Worm (Caenorhabditis elegans) whole organism, L1 larva: ENCODE results near the gene srd-34.

ENCODE experiments used
- C04F5.9 ChIP-seq: sonication (generic microtip); optimal IDR thresholded peaks from 2 replicates; lab custom pipeline; 2016; ENCODE audit warnings: missing genetic modification characterization, missing compliant biosample characterization
- C34B4.2 ChIP-seq: sonication (generic microtip); optimal IDR thresholded peaks from 2 replicates; lab custom pipeline; 2017; ENCODE audit warnings: mild to moderate bottlenecking, missing genetic modification characterization, missing compliant biosample characterization
- F16B12.6 ChIP-seq: fragments of 150-350 bp; optimal IDR thresholded peaks from 2 replicates; lab custom pipeline; 2014; ENCODE audit warnings: missing biosample characterization, missing genetic modification characterization
- alr-1 ChIP-seq: fragments of 200-800 bp; sonication (Bioruptor generic); optimal IDR thresholded peaks from 2 replicates; lab custom pipeline; 2018; ENCODE audit warnings: borderline replicate concordance, mild to moderate bottlenecking, missing genetic modification characterization, missing compliant biosample characterization
- aly-2 ChIP-seq: fragments of 150-350 bp; optimal IDR thresholded peaks from 2 replicates; lab custom pipeline; 2014; ENCODE audit warnings: missing biosample characterization, missing genetic modification characterization
- ama-1 ChIP-seq: fragments of 150-350 bp; optimal IDR thresholded peaks from 2 replicates; lab custom pipeline; 2014
- blmp-1 ChIP-seq: fragments of 150-350 bp; optimal IDR thresholded peaks from 2 replicates; lab custom pipeline; 2014; ENCODE audit warnings: missing biosample characterization, missing genetic modification characterization
- ceh-63 ChIP-seq: fragments of 200-800 bp; sonication (Bioruptor generic); optimal IDR thresholded peaks from 2 replicates; lab custom pipeline; 2018; ENCODE audit warnings: mild to moderate bottlenecking, missing genetic modification characterization, missing compliant biosample characterization
- ceh-88 ChIP-seq: fragments of 200-800 bp; sonication (Bioruptor generic); IDR thresholded peaks from 2 replicates; pipeline ENCODE4 v1.3.6; 2022; ENCODE audit warnings: missing genetic modification characterization, missing compliant biosample characterization
- ces-1 ChIP-seq: fragments of 150-350 bp; optimal IDR thresholded peaks from 2 replicates; lab custom pipeline; 2014; ENCODE audit warnings: missing biosample characterization, missing genetic modification reagents, missing genetic modification characterization
- efl-3 ChIP-seq: fragments of 200-800 bp; sonication (Bioruptor generic); optimal IDR thresholded peaks from 2 replicates; lab custom pipeline; 2018; ENCODE audit warnings: mild to moderate bottlenecking, missing genetic modification characterization, missing compliant biosample characterization
- egl-27 ChIP-seq, 2 experiments: fragments of 150-350 bp in 1 of 2; sonication (generic microtip); optimal IDR thresholded peaks; 3 replicates each; lab custom pipeline; 2017 to 2018; ENCODE audit warnings: missing biosample characterization in 2 of 2, missing genetic modification characterization in 2 of 2, missing genetic modification reagents in 2 of 2
- elt-2 ChIP-seq: sonication (generic microtip); optimal IDR thresholded peaks from 2 replicates; lab custom pipeline; 2016; ENCODE audit warnings: missing genetic modification characterization, mild to moderate bottlenecking, inconsistent platforms, missing compliant biosample characterization, missing genetic modification reagents
- elt-3 ChIP-seq, 6 experiments: fragments of 150-350 bp in 1 of 6; sonication (generic microtip); optimal IDR thresholded peaks; 2 replicates each; lab custom pipeline; 2017 to 2018; ENCODE audit warnings: missing biosample characterization in 6 of 6, missing genetic modification characterization in 6 of 6, inconsistent platforms in 1 of 6
- fkh-10 ChIP-seq: sonication (generic microtip); optimal IDR thresholded peaks from 2 replicates; lab custom pipeline; 2017; ENCODE audit warnings: missing biosample characterization, missing genetic modification reagents, missing genetic modification characterization
- fkh-4 ChIP-seq: sonication (generic microtip); optimal IDR thresholded peaks from 2 replicates; lab custom pipeline; 2016; ENCODE audit warnings: missing compliant biosample characterization, missing genetic modification characterization, borderline replicate concordance
- fos-1 ChIP-seq: fragments of 150-350 bp; optimal IDR thresholded peaks from 2 replicates; lab custom pipeline; 2014; ENCODE audit warnings: missing biosample characterization, missing genetic modification characterization
- hlh-17 ChIP-seq: fragments of 200-800 bp; sonication (Bioruptor generic); optimal IDR thresholded peaks from 2 replicates; lab custom pipeline; 2018; ENCODE audit warnings: missing genetic modification characterization, mild to moderate bottlenecking, missing compliant biosample characterization, moderate library complexity, borderline replicate concordance
- hlh-4 ChIP-seq: sonication (generic microtip); optimal IDR thresholded peaks from 2 replicates; lab custom pipeline; 2016; ENCODE audit warnings: mild to moderate bottlenecking, missing genetic modification characterization, missing compliant biosample characterization
- isw-1 ChIP-seq: fragments of 200-800 bp; sonication (Bioruptor generic); IDR thresholded peaks from 2 replicates; pipeline ENCODE4 v1.3.6; 2022; ENCODE audit warnings: missing genetic modification characterization, missing compliant biosample characterization
- jun-1 ChIP-seq: fragments of 150-350 bp; optimal IDR thresholded peaks from 2 replicates; lab custom pipeline; 2014; ENCODE audit warnings: missing biosample characterization, missing genetic modification reagents, missing genetic modification characterization
- lin-13 ChIP-seq: fragments of 150-350 bp; optimal IDR thresholded peaks from 2 replicates; lab custom pipeline; 2014; ENCODE audit warnings: missing biosample characterization, missing genetic modification reagents, missing genetic modification characterization
- lin-15B ChIP-seq: fragments of 150-350 bp; sonication (generic microtip); optimal IDR thresholded peaks from 3 replicates; lab custom pipeline; 2014; ENCODE audit warnings: missing biosample characterization, missing genetic modification characterization
- lin-35 ChIP-seq, 2 experiments: fragments of 150-350 bp; optimal IDR thresholded peaks; 2 replicates each; lab custom pipeline; 2014; ENCODE audit warnings: missing biosample characterization in 2 of 2, missing genetic modification characterization in 2 of 2, missing genetic modification reagents in 2 of 2
- mab-9 ChIP-seq: fragments of 200-800 bp; sonication (Bioruptor generic); IDR thresholded peaks from 2 replicates; pipeline ENCODE4 v1.3.6; 2022; ENCODE audit warnings: missing genetic modification reagents, missing genetic modification characterization, missing compliant biosample characterization
- mef-2 ChIP-seq: fragments of 150-350 bp; optimal IDR thresholded peaks from 2 replicates; lab custom pipeline; 2014; ENCODE audit warnings: missing biosample characterization, missing genetic modification characterization
- mep-1 ChIP-seq: fragments of 150-350 bp; optimal IDR thresholded peaks from 2 replicates; lab custom pipeline; 2014; ENCODE audit warnings: missing biosample characterization, missing genetic modification characterization
- nhr-19 ChIP-seq: fragments of 200-800 bp; sonication (Bioruptor generic); conservative IDR thresholded peaks from 2 replicates; pipeline ENCODE4 v1.3.6; 2022; ENCODE audit warnings: missing genetic modification characterization, missing compliant biosample characterization
- nhr-20 ChIP-seq: sonication (generic microtip); optimal IDR thresholded peaks from 2 replicates; lab custom pipeline; 2016; ENCODE audit warnings: mild to moderate bottlenecking, missing genetic modification characterization, missing compliant biosample characterization
- nhr-237 ChIP-seq: fragments of 150-350 bp; optimal IDR thresholded peaks from 2 replicates; lab custom pipeline; 2014; ENCODE audit warnings: missing biosample characterization, missing genetic modification characterization
- nhr-28 ChIP-seq: fragments of 150-350 bp; optimal IDR thresholded peaks from 2 replicates; lab custom pipeline; 2014; ENCODE audit warnings: missing biosample characterization, missing genetic modification characterization
- nhr-47 ChIP-seq: sonication (generic microtip); optimal IDR thresholded peaks from 2 replicates; lab custom pipeline; 2016; ENCODE audit warnings: mild to moderate bottlenecking, missing genetic modification characterization, moderate library complexity, missing compliant biosample characterization
- nhr-71 ChIP-seq: sonication (generic microtip); optimal IDR thresholded peaks from 2 replicates; lab custom pipeline; 2016; ENCODE audit warnings: mild to moderate bottlenecking, missing genetic modification characterization, moderate library complexity, missing compliant biosample characterization
- nhr-76 ChIP-seq: sonication (generic microtip); optimal IDR thresholded peaks from 2 replicates; lab custom pipeline; 2017; ENCODE audit warnings: missing biosample characterization, missing genetic modification characterization
- nhr-77 ChIP-seq: fragments of 150-350 bp; optimal IDR thresholded peaks from 2 replicates; lab custom pipeline; 2014; ENCODE audit warnings: missing biosample characterization, missing genetic modification characterization
- nhr-84 ChIP-seq: sonication (generic microtip); optimal IDR thresholded peaks from 2 replicates; lab custom pipeline; 2017; ENCODE audit warnings: missing biosample characterization, missing genetic modification characterization
- nhr-90 ChIP-seq: sonication (generic microtip); optimal IDR thresholded peaks from 2 replicates; lab custom pipeline; 2016; ENCODE audit warnings: mild to moderate bottlenecking, missing genetic modification characterization, missing compliant biosample characterization; ENCODE audit not compliant: poor library complexity
- pag-3 ChIP-seq: sonication (generic microtip); optimal IDR thresholded peaks from 2 replicates; lab custom pipeline; 2017; ENCODE audit warnings: missing genetic modification characterization, mild to moderate bottlenecking, missing compliant biosample characterization, antibody characterized with exemption, borderline replicate concordance; ENCODE audit not compliant: insufficient read depth
- rnt-1 ChIP-seq: sonication (generic microtip); optimal IDR thresholded peaks from 2 replicates; lab custom pipeline; 2016; ENCODE audit warnings: mild to moderate bottlenecking, missing genetic modification characterization, moderate library complexity, missing compliant biosample characterization
- skn-1 ChIP-seq: fragments of 150-350 bp; optimal IDR thresholded peaks from 2 replicates; lab custom pipeline; 2014; ENCODE audit warnings: missing biosample characterization, missing genetic modification characterization
- snpc-4 ChIP-seq: fragments of 150-350 bp; optimal IDR thresholded peaks from 2 replicates; lab custom pipeline; 2014; ENCODE audit warnings: missing biosample characterization, missing genetic modification characterization
- snu-23 ChIP-seq: sonication (generic microtip); optimal IDR thresholded peaks from 2 replicates; lab custom pipeline; 2016; ENCODE audit warnings: missing genetic modification characterization, missing compliant biosample characterization
- sptf-1 ChIP-seq: fragments of 150-350 bp; optimal IDR thresholded peaks from 2 replicates; lab custom pipeline; 2014; ENCODE audit warnings: missing biosample characterization, missing genetic modification characterization
- tlp-1 ChIP-seq: fragments of 150-350 bp; optimal IDR thresholded peaks from 2 replicates; lab custom pipeline; 2014; ENCODE audit warnings: missing biosample characterization, missing genetic modification characterization
- unc-130 ChIP-seq: fragments of 150-350 bp; optimal IDR thresholded peaks from 2 replicates; lab custom pipeline; 2017; ENCODE audit warnings: missing biosample characterization, missing genetic modification characterization, inconsistent platforms
- unc-30 ChIP-seq: sonication (generic microtip); optimal IDR thresholded peaks from 2 replicates; lab custom pipeline; 2017; ENCODE audit warnings: missing biosample characterization, missing genetic modification characterization
- unc-86 ChIP-seq: sonication (generic microtip); optimal IDR thresholded peaks from 2 replicates; lab custom pipeline; 2016; ENCODE audit warnings: missing genetic modification characterization, missing compliant biosample characterization
- vab-15 ChIP-seq: sonication (generic microtip); optimal IDR thresholded peaks from 2 replicates; lab custom pipeline; 2017; ENCODE audit warnings: missing genotype, mild to moderate bottlenecking, missing genetic modification characterization, missing compliant biosample characterization
- zag-1 ChIP-seq: fragments of 150-350 bp; optimal IDR thresholded peaks from 2 replicates; lab custom pipeline; 2014; ENCODE audit warnings: missing biosample characterization, missing genetic modification characterization
- zip-4 ChIP-seq: fragments of 200-800 bp; sonication (Bioruptor generic); optimal IDR thresholded peaks from 2 replicates; lab custom pipeline; 2018; ENCODE audit warnings: mild to moderate bottlenecking, missing genetic modification characterization, moderate library complexity, missing compliant biosample characterization
- ztf-4 ChIP-seq: fragments of 150-350 bp; optimal IDR thresholded peaks from 2 replicates; lab custom pipeline; 2014; ENCODE audit warnings: missing biosample characterization, missing genetic modification characterization

Gene srd-34

DNA sequence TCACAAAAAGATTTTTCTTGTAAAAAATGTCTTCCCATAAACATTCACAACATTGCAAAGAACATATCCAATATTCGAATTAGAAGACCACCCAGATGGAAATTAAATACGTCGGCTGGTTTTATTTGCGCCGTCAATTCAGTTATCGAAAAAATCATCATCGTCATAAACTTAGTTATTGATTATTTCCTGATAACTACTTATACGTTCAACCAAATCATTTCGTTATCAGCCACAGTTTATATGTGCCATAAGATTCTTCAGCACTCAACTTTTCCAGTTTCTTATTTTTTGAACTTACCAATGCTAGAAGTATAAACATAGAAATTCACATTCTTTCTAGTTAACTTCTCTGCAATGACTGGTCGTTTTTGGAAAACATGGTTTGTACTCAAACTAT lies 31.8 kb upstream of the srd-34 start:
- TF ChIP-seq fos-1 (tag; lab: Kevin White, UChicago) (no peak), tlp-1 (peak; percentile 56), lin-35 (GFP tag; optimal IDR thresholded peaks at IDR 0.05; lab: Kevin White, UChicago) (peak in 1 of 2 experiments; percentile 9), C04F5.9 (tag; lab: Kevin White, UChicago) (no peak), unc-130 (tag; lab: Kevin White, UChicago) (no peak), elt-2 (tag; lab: Kevin White, UChicago) (peak; percentile 40)

ce11 chrV:10578938-10579337 lies 30.1 kb upstream of the srd-34 start, which contains the start of the genes erh-1 and lpd-9:
Gene erh-1, minus strand, starts transcription at chrV:10579141.
Gene lpd-9, plus strand, starts transcription at chrV:10579305.
- TF ChIP-seq zip-4 (GFP tag; lab: Kevin White, UChicago) (peak; percentile 59), aly-2 (tag; lab: Kevin White, UChicago) (peak; percentile 29), vab-15 (tag; lab: Kevin White, UChicago) (no peak), sptf-1 (tag; lab: Kevin White, UChicago) (no peak), isw-1 (GFP tag; lab: Robert Waterston, UW) (peak; percentile 72), nhr-90 (peak; percentile 85), mab-9 (GFP tag; lab: Robert Waterston, UW) (peak; percentile 76), F16B12.6 (tag; lab: Kevin White, UChicago) (peak; percentile 49), snpc-4 (tag; lab: Kevin White, UChicago) (peak; percentile 77), tlp-1 (no peak), ama-1 (lab: Kevin White, UChicago) (no peak), skn-1 (peak; percentile 74), hlh-17 (GFP tag; lab: Kevin White, UChicago) (no peak), unc-30 (tag; lab: Kevin White, UChicago) (no peak), elt-2 (tag; lab: Kevin White, UChicago) (peak; percentile 73), mep-1 (peak; percentile 90), mef-2 (tag; lab: Kevin White, UChicago) (no peak), nhr-77 (tag; lab: Kevin White, UChicago) (peak; percentile 67), C04F5.9 (tag; lab: Kevin White, UChicago) (peak; percentile 53), rnt-1 (tag; lab: Kevin White, UChicago) (peak; percentile 89), zag-1 (tag; lab: Kevin White, UChicago) (no peak), nhr-20 (tag; lab: Kevin White, UChicago) (peak; percentile 82), ceh-88 (peak; percentile 21; the same call in 1 of the 2 replicates), hlh-4 (no peak), snu-23 (GFP tag; lab: Kevin White, UChicago) (peak; percentile 80), ces-1 (GFP tag; lab: Kevin White, UChicago) (no peak), lin-15B (tag; lab: Kevin White, UChicago) (peak; percentile 52), nhr-76 (tag; lab: Kevin White, UChicago) (no peak), ceh-63 (GFP tag; lab: Kevin White, UChicago) (no peak), elt-3 (tag; optimal IDR thresholded peaks at IDR 0.05; lab: Kevin White, UChicago) (peak in 1 of 6 experiments; percentile 34), pag-3 (peak; percentile 53), nhr-28 (tag; lab: Kevin White, UChicago) (no peak), fkh-4 (no peak), blmp-1 (tag; lab: Kevin White, UChicago) (peak; percentile 67), nhr-71 (tag; lab: Kevin White, UChicago) (peak; percentile 87), egl-27 (tag; optimal IDR thresholded peaks at IDR 0.05; lab: Kevin White, UChicago) (no peak), nhr-47 (tag; lab: Kevin White, UChicago) (peak; percentile 90), lin-13 (GFP tag; lab: Kevin White, UChicago) (peak; percentile 17), nhr-237 (tag; lab: Kevin White, UChicago) (no peak), alr-1 (tag; lab: Kevin White, UChicago) (no peak), nhr-84 (tag; lab: Kevin White, UChicago) (no peak), ztf-4 (tag; lab: Kevin White, UChicago) (no peak), fkh-10 (peak; percentile 17), C34B4.2 (tag; lab: Kevin White, UChicago) (no peak), unc-86 (tag; lab: Kevin White, UChicago) (peak; percentile 80), jun-1 (tag; lab: Kevin White, UChicago) (peak; percentile 53), efl-3 (GFP tag; lab: Kevin White, UChicago) (no peak), nhr-19 (peak; percentile 85)
